Worm (Caenorhabditis elegans) whole organism, L4 larva: ENCODE measurements around the gene npr-36.
A peak's percentile ranks its signal among the peaks of the same experiment; 100 is the strongest.

Experiments used
- F49E8.2 ChIP-seq: sonication (generic microtip); optimal IDR thresholded peaks from 2 replicates; lab custom pipeline; 2016; ENCODE audit warnings: missing compliant biosample characterization, mild to moderate bottlenecking, missing genetic modification characterization, borderline replicate concordance
- Y105C5A.15 ChIP-seq: fragments of 200-800 bp; sonication (Bioruptor generic); IDR thresholded peaks from 2 replicates; pipeline ENCODE4 v1.3.6; 2022; ENCODE audit warnings: missing genetic modification characterization, missing compliant biosample characterization
- ZK546.5 ChIP-seq, 2 experiments: sonication (generic microtip); optimal IDR thresholded peaks; 2 replicates each; lab custom pipeline; 2017; ENCODE audit warnings: missing biosample characterization in 2 of 2, missing genetic modification characterization in 2 of 2
- dmd-8 ChIP-seq: fragments of 200-800 bp; sonication (Bioruptor generic); IDR thresholded peaks from 2 replicates; pipeline ENCODE4 v1.3.6; 2022; ENCODE audit warnings: missing genetic modification characterization, missing compliant biosample characterization
- hif-1 ChIP-seq, 2 experiments: sonication (generic microtip); optimal IDR thresholded peaks; 2 replicates each; lab custom pipeline; 2016 to 2017; ENCODE audit warnings: missing compliant biosample characterization in 2 of 2, missing genetic modification characterization in 2 of 2, missing genetic modification reagents in 2 of 2, missing genotype in 2 of 2, mild to moderate bottlenecking in 1 of 2
- jun-1 ChIP-seq: fragments of 150-350 bp; optimal IDR thresholded peaks from 2 replicates; lab custom pipeline; 2014; ENCODE audit warnings: missing biosample characterization, missing genetic modification reagents, missing genetic modification characterization
- nhr-237 ChIP-seq: sonication (generic microtip); optimal IDR thresholded peaks from 2 replicates; lab custom pipeline; 2017; ENCODE audit warnings: missing biosample characterization, missing genetic modification characterization
- unc-62 ChIP-seq, 3 experiments: fragments of 150-350 bp in 1 of 3; sonication (generic microtip); optimal IDR thresholded peaks in 2 of 3; peaks in 1 of 3; 1 replicate in 1 of 3; 2 replicates in 2 of 3; lab custom pipeline; 2014 to 2017; ENCODE audit warnings: missing biosample characterization in 3 of 3, missing genetic modification characterization in 3 of 3, missing genetic modification reagents in 3 of 3, missing genotype in 1 of 3

The npr-36 gene

ce11 chrX:17412642-17413041 lies 53.1 kb downstream of the npr-36 start:
- TF ChIP-seq jun-1 (tag; lab: Kevin White, UChicago) (no peak), unc-62 (GFP tag; optimal IDR thresholded peaks at IDR 0.05 in 1 of 2; lab: Kevin White, UChicago) (peak in 1 of 2 experiments; percentile 10), unc-62 (tag; optimal IDR thresholded peaks at IDR 0.05; lab: Kevin White, UChicago) (no peak), dmd-8 (no peak), nhr-237 (no peak), ZK546.5 (tag; optimal IDR thresholded peaks at IDR 0.05; lab: Kevin White, UChicago) (no peak), Y105C5A.15 (GFP tag; lab: Robert Waterston, UW) (no peak), hif-1 (tag; optimal IDR thresholded peaks at IDR 0.05; lab: Kevin White, UChicago) (no peak), F49E8.2 (tag; lab: Kevin White, UChicago) (no peak)
